Fruit fly (Drosophila melanogaster): ENCODE measurements around the gene GAA1.

dm6 chrX:5893165-5893564 is 20.0 kb upstream of the GAA1 start:
- no peak for TF ChIP-seq CG6854 (GFP tag; optimal IDR thresholded peaks at IDR 0.05)
- TF ChIP-seq Hr39 (GFP tag; optimal IDR thresholded peaks at IDR 0.05), result no peak
- no peak for TF ChIP-seq Sox14 (GFP tag; optimal IDR thresholded peaks at IDR 0.05)
- TF ChIP-seq Hr4 (GFP tag; optimal IDR thresholded peaks at IDR 0.05), result no peak
- no peak for TF ChIP-seq Ets96B (tag; optimal IDR thresholded peaks at IDR 0.05)
- TF ChIP-seq topi (GFP tag; optimal IDR thresholded peaks at IDR 0.05), result no peak
- no peak for TF ChIP-seq CG11902 (GFP tag; optimal IDR thresholded peaks at IDR 0.05)
- no peak for TF ChIP-seq pdm3 (GFP tag; optimal IDR thresholded peaks at IDR 0.05)
- no peak for TF ChIP-seq Lpt (GFP tag; optimal IDR thresholded peaks at IDR 0.05)
- TF ChIP-seq Blimp-1 (GFP tag; optimal IDR thresholded peaks at IDR 0.05), result no peak
- TF ChIP-seq fkh (GFP tag; optimal IDR thresholded peaks at IDR 0.05), result no peak
